Fruit fly (Drosophila melanogaster) whole organism, embryonic: ENCODE measurements around the gene Mrp5.
A peak's percentile ranks its signal among the peaks of the same experiment; 100 is the strongest.

Source experiments
- Ada2b ChIP-seq: fragments of 200-800 bp; sonication (Bioruptor generic); IDR thresholded peaks from 2 replicates; pipeline ENCODE4 v1.3.6; 2022; ENCODE audit warnings: missing biosample characterization, missing genetic modification characterization
- Asciz ChIP-seq: fragments of 200-800 bp; sonication (Bioruptor generic); optimal IDR thresholded peaks from 2 replicates; lab custom pipeline; 2017; ENCODE audit warnings: missing biosample characterization, mild to moderate bottlenecking, missing genetic modification characterization, missing genetic modification reagents
- Atf3 ChIP-seq: fragments of 200-800 bp; sonication (Bioruptor generic); optimal IDR thresholded peaks from 3 replicates; lab custom pipeline; 2016; ENCODE audit warnings: missing biosample characterization, missing genetic modification characterization
- CG10431 ChIP-seq: fragments of 200-800 bp; sonication (Bioruptor generic); optimal IDR thresholded peaks from 3 replicates; lab custom pipeline; 2018; ENCODE audit warnings: missing biosample characterization, mild to moderate bottlenecking, missing genetic modification characterization
- CG10959 ChIP-seq: fragments of 200-800 bp; sonication (Bioruptor generic); IDR thresholded peaks from 2 replicates; pipeline ENCODE4 v1.3.6; 2022; ENCODE audit warnings: missing biosample characterization, missing genetic modification characterization
- CG11093 ChIP-seq: fragments of 200-800 bp; sonication (Bioruptor generic); IDR thresholded peaks from 3 replicates; pipeline ENCODE4 v1.3.6; 2022; ENCODE audit warnings: missing biosample characterization, missing genetic modification characterization
- CG12071 ChIP-seq: fragments of 200-800 bp; sonication (Bioruptor generic); optimal IDR thresholded peaks from 3 replicates; lab custom pipeline; 2018; ENCODE audit warnings: missing biosample characterization, mild to moderate bottlenecking, missing genetic modification characterization
- CG13624 ChIP-seq: fragments of 200-800 bp; sonication (Bioruptor generic); optimal IDR thresholded peaks from 2 replicates; lab custom pipeline; 2016; ENCODE audit warnings: missing biosample characterization, missing genetic modification characterization
- CG17186 ChIP-seq: fragments of 200-800 bp; sonication (Bioruptor generic); optimal IDR thresholded peaks from 3 replicates; lab custom pipeline; 2017; ENCODE audit warnings: missing biosample characterization, missing genetic modification reagents, missing genetic modification characterization
- CG1792 ChIP-seq: fragments of 200-800 bp; sonication (Bioruptor generic); optimal IDR thresholded peaks from 2 replicates; lab custom pipeline; 2016; ENCODE audit warnings: missing biosample characterization, missing genetic modification characterization
- CG2678 ChIP-seq: fragments of 200-800 bp; sonication (Bioruptor generic); optimal IDR thresholded peaks from 3 replicates; lab custom pipeline; 2019; ENCODE audit warnings: missing biosample characterization, mild to moderate bottlenecking, missing genetic modification characterization, moderate library complexity
- CG30403 ChIP-seq: fragments of 200-800 bp; sonication (Bioruptor generic); optimal IDR thresholded peaks from 3 replicates; lab custom pipeline; 2016; ENCODE audit warnings: missing biosample characterization, missing genetic modification characterization
- CG31365 ChIP-seq: fragments of 200-800 bp; sonication (Bioruptor generic); optimal IDR thresholded peaks from 2 replicates; lab custom pipeline; 2018; ENCODE audit warnings: missing biosample characterization, mild to moderate bottlenecking, missing genetic modification characterization
- CG32767 ChIP-seq: fragments of 200-800 bp; sonication (Bioruptor generic); IDR thresholded peaks from 2 replicates; pipeline ENCODE4 v1.3.6; 2022; ENCODE audit warnings: missing biosample characterization, missing genetic modification characterization
- CG43689 ChIP-seq: fragments of 200-800 bp; sonication (Bioruptor generic); IDR thresholded peaks from 2 replicates; pipeline ENCODE4 v1.3.6; 2022; ENCODE audit warnings: missing biosample characterization, missing genetic modification characterization
- CG7839 ChIP-seq: fragments of 200-800 bp; sonication (Bioruptor generic); optimal IDR thresholded peaks from 3 replicates; lab custom pipeline; 2018; ENCODE audit warnings: missing biosample characterization, mild to moderate bottlenecking, missing genetic modification characterization, moderate library complexity
- CG7928 ChIP-seq: fragments of 200-800 bp; sonication (Bioruptor generic); optimal IDR thresholded peaks from 2 replicates; lab custom pipeline; 2017; ENCODE audit warnings: missing biosample characterization, mild to moderate bottlenecking, missing genetic modification characterization
- CG9727 ChIP-seq: fragments of 200-800 bp; sonication (Bioruptor generic); optimal IDR thresholded peaks from 3 replicates; lab custom pipeline; 2017; ENCODE audit warnings: missing biosample characterization, mild to moderate bottlenecking, missing genetic modification characterization
- Ets65A ChIP-seq: fragments of 200-800 bp; sonication (Bioruptor generic); peaks from one replicate; lab custom pipeline; 2016; ENCODE audit warnings: missing biosample characterization, missing genetic modification characterization
- H15 ChIP-seq: fragments of 200-800 bp; sonication (Bioruptor generic); IDR thresholded peaks from 3 replicates; pipeline ENCODE4 v1.3.6; 2022; ENCODE audit warnings: missing biosample characterization, missing genetic modification characterization
- HLH4C ChIP-seq: fragments of 200-800 bp; sonication (Bioruptor generic); IDR thresholded peaks from 3 replicates; pipeline ENCODE4 v1.3.6; 2022; ENCODE audit warnings: missing biosample characterization, missing genetic modification characterization; ENCODE audit not compliant: partially characterized antibody
- MESR4 ChIP-seq: fragments of 200-800 bp; sonication (Bioruptor generic); optimal IDR thresholded peaks from 2 replicates; lab custom pipeline; 2018; ENCODE audit warnings: missing biosample characterization, mild to moderate bottlenecking, missing genetic modification characterization, moderate library complexity
- NFAT ChIP-seq: fragments of 200-800 bp; sonication (Bioruptor generic); IDR thresholded peaks from 2 replicates; pipeline ENCODE4 v1.3.6; 2022; ENCODE audit warnings: missing biosample characterization, missing genetic modification characterization
- Optix ChIP-seq: fragments of 200-800 bp; sonication (Bioruptor generic); IDR thresholded peaks from 3 replicates; pipeline ENCODE4 v1.3.6; 2022; ENCODE audit warnings: missing biosample characterization, missing genetic modification characterization
- Ptx1 ChIP-seq: fragments of 200-800 bp; sonication (Bioruptor generic); IDR thresholded peaks from 2 replicates; pipeline ENCODE4 v1.3.6; 2022; ENCODE audit warnings: missing biosample characterization, missing genetic modification characterization
- Rx ChIP-seq: fragments of 200-800 bp; sonication (Bioruptor generic); IDR thresholded peaks from 2 replicates; pipeline ENCODE4 v1.3.6; 2022; ENCODE audit warnings: missing biosample characterization, missing genetic modification characterization
- Sox100B ChIP-seq: fragments of 200-800 bp; sonication (Bioruptor generic); optimal IDR thresholded peaks from 3 replicates; lab custom pipeline; 2018; ENCODE audit warnings: missing biosample characterization, mild to moderate bottlenecking, missing genetic modification characterization
- Sry-β ChIP-seq: fragments of 200-800 bp; sonication (Bioruptor generic); optimal IDR thresholded peaks from 2 replicates; lab custom pipeline; 2018; ENCODE audit warnings: missing biosample characterization, mild to moderate bottlenecking, missing genetic modification characterization, moderate library complexity
- Ssrp ChIP-seq: fragments of 200-800 bp; sonication (Bioruptor generic); optimal IDR thresholded peaks from 2 replicates; lab custom pipeline; 2018; ENCODE audit warnings: missing biosample characterization, mild to moderate bottlenecking, missing genetic modification characterization, moderate library complexity
- Taf1 ChIP-seq: fragments of 200-800 bp; sonication (Bioruptor generic); IDR thresholded peaks from 2 replicates; pipeline ENCODE4 v1.3.6; 2022; ENCODE audit warnings: missing biosample characterization, missing genetic modification characterization
- YL-1 ChIP-seq: fragments of 200-800 bp; sonication (Bioruptor generic); optimal IDR thresholded peaks from 3 replicates; lab custom pipeline; 2017; ENCODE audit warnings: missing biosample characterization, mild to moderate bottlenecking, missing genetic modification characterization
- ase ChIP-seq: fragments of 200-800 bp; sonication (Bioruptor generic); IDR thresholded peaks from 3 replicates; pipeline ENCODE4 v1.3.6; 2022; ENCODE audit warnings: missing biosample characterization, missing genetic modification characterization
- ash1 ChIP-seq: fragments of 200-800 bp; sonication (Bioruptor generic); optimal IDR thresholded peaks from 2 replicates; lab custom pipeline; 2018; ENCODE audit warnings: missing biosample characterization, mild to moderate bottlenecking, missing genetic modification characterization
- az2 ChIP-seq: fragments of 200-800 bp; sonication (Bioruptor generic); optimal IDR thresholded peaks from 3 replicates; lab custom pipeline; 2016; ENCODE audit warnings: missing biosample characterization, missing genetic modification characterization
- bcd ChIP-seq: fragments of 200-800 bp; sonication (Bioruptor generic); optimal IDR thresholded peaks from 2 replicates; lab custom pipeline; 2017; ENCODE audit warnings: missing biosample characterization, mild to moderate bottlenecking, missing genetic modification characterization
- en ChIP-seq: fragments of 200-800 bp; sonication (Bioruptor generic); optimal IDR thresholded peaks from 2 replicates; lab custom pipeline; 2016; ENCODE audit warnings: missing biosample characterization, missing genetic modification characterization
- eyg ChIP-seq: fragments of 200-800 bp; sonication (Bioruptor generic); optimal IDR thresholded peaks from 3 replicates; lab custom pipeline; 2016; ENCODE audit warnings: missing biosample characterization, missing genetic modification characterization
- hb ChIP-seq: fragments of 200-800 bp; sonication (Bioruptor generic); IDR thresholded peaks from 3 replicates; pipeline ENCODE4 v1.3.6; 2022; ENCODE audit warnings: missing biosample characterization, missing genetic modification characterization; ENCODE audit not compliant: partially characterized antibody
- otp ChIP-seq: fragments of 200-800 bp; sonication (Bioruptor generic); IDR thresholded peaks from 3 replicates; pipeline ENCODE4, ENCODE4 v1.3.6; 2022; ENCODE audit warnings: missing biosample characterization, missing genetic modification characterization
- pfk ChIP-seq: fragments of 200-800 bp; sonication (Bioruptor generic); optimal IDR thresholded peaks from 2 replicates; lab custom pipeline; 2018; ENCODE audit warnings: missing biosample characterization, mild to moderate bottlenecking, missing genetic modification characterization, moderate library complexity
- pho ChIP-seq: fragments of 200-800 bp; sonication (Bioruptor generic); optimal IDR thresholded peaks from 2 replicates; lab custom pipeline; 2016; ENCODE audit warnings: missing biosample characterization, missing genetic modification characterization
- sens-2 ChIP-seq: fragments of 200-800 bp; sonication (Bioruptor generic); IDR thresholded peaks from 2 replicates; pipeline ENCODE4 v1.3.6; 2022; ENCODE audit warnings: missing biosample characterization, missing genetic modification characterization
- seq ChIP-seq: fragments of 200-800 bp; sonication (Bioruptor generic); IDR thresholded peaks from 2 replicates; pipeline ENCODE4 v1.3.6; 2022; ENCODE audit warnings: missing biosample characterization, missing genetic modification characterization
- slbo ChIP-seq: fragments of 200-800 bp; sonication (Bioruptor generic); IDR thresholded peaks from 2 replicates; pipeline ENCODE4 v1.3.6; 2022; ENCODE audit warnings: missing biosample characterization, missing genetic modification characterization
- slp2 ChIP-seq: fragments of 200-800 bp; sonication (Bioruptor generic); optimal IDR thresholded peaks from 2 replicates; lab custom pipeline; 2016; ENCODE audit warnings: missing biosample characterization, missing genetic modification characterization
- sna ChIP-seq: fragments of 200-800 bp; sonication (Bioruptor generic); IDR thresholded peaks from 2 replicates; pipeline ENCODE4 v1.3.6; 2022; ENCODE audit warnings: missing biosample characterization, missing genetic modification characterization; ENCODE audit not compliant: partially characterized antibody
- stwl ChIP-seq: fragments of 200-800 bp; sonication (Bioruptor generic); optimal IDR thresholded peaks from 3 replicates; lab custom pipeline; 2018; ENCODE audit warnings: missing biosample characterization, mild to moderate bottlenecking, missing genetic modification characterization, moderate library complexity
- tll ChIP-seq, 2 experiments: fragments of 200-800 bp in 1 of 2; fragments of >200 bp in 1 of 2; sonication (Bioruptor generic) in 1 of 2; optimal IDR thresholded peaks; 2 replicates each; lab custom pipeline; 2017 to 2019; ENCODE audit warnings: missing biosample characterization in 2 of 2, missing genetic modification characterization in 2 of 2, mild to moderate bottlenecking in 1 of 2, moderate library complexity in 1 of 2
- zf30C ChIP-seq: fragments of 200-800 bp; sonication (Bioruptor generic); optimal IDR thresholded peaks from 3 replicates; lab custom pipeline; 2018; ENCODE audit warnings: missing biosample characterization, mild to moderate bottlenecking, missing genetic modification characterization

The Mrp5 gene

DNA sequence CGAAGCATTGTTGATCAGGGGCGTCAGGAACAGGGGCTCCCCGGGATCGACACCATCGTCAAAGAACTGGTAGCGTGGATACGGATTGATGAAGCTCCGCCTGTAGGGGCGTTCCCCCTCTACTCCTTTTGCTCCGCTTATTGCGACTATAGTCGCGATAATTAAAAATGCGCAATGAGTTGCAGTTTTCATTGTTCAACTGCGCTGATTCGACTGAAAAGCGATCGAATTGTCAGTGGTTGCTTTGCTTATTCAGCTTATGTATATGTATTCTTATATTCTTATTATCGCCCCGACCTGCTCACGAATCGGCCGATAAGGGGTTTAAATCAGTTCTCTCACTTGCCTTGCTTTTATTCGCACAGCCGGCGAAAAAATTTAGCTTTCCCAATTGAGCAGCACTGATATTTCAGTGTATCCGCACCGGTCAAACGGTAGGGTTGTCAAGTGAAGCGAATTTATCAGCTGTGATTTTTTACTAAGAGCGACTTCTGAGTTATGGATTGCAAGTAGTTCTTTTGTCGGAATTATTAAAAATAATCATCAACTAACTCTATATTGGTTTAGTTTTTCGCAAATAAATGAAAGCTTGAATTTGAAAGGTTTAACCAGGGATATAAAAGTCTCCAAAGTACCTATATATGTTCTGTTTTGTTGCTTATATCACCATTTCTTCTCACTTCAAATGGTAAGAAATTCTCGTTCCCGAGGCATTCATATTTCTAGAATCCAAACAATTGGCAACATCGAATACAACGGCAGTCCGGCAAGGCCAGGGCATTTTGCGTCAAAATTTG, 11.3 kb downstream of the Mrp5 start, which contains the start of the genes CG4572 and CG4686 (continued):
- TF ChIP-seq H15 (GFP tag; lab: Robert Waterston, UW) (peak; percentile 76), CG12071 (GFP tag; lab: Kevin White, UChicago) (peak; percentile 51), hb (GFP tag; lab: Robert Waterston, UW) (no peak), Sry-β (GFP tag; lab: Kevin White, UChicago) (peak; percentile 84), sna (GFP tag; lab: Robert Waterston, UW) (no peak), CG7839 (tag; lab: Kevin White, UChicago) (peak; percentile 69), slp2 (GFP tag; lab: Kevin White, UChicago) (peak; percentile 58), CG7928 (peak; percentile 32), Ssrp (peak; percentile 65), Atf3 (peak; percentile 55), CG1792 (peak; percentile 36), Rx (GFP tag; lab: Robert Waterston, UW) (peak; percentile 48; the same call in 1 of the 2 replicates), eyg (no peak), az2 (GFP tag; lab: Kevin White, UChicago) (peak; percentile 64), CG17186 (GFP tag; lab: Kevin White, UChicago) (peak; percentile 39), MESR4 (no peak), CG10431 (GFP tag; lab: Kevin White, UChicago) (peak; percentile 34), YL-1 (GFP tag; lab: Kevin White, UChicago) (peak; percentile 60), Sox100B (GFP tag; lab: Kevin White, UChicago) (no peak), tll (GFP tag; optimal IDR thresholded peaks at IDR 0.05; lab: Kevin White, UChicago) (peak in 1 of 2 experiments; percentile 13), sens-2 (GFP tag; lab: Robert Waterston, UW) (peak; percentile 33; the same call in 1 of the 2 replicates), Taf1 (GFP tag; lab: Robert Waterston, UW) (peak; percentile 6; the same call in 1 of the 2 replicates), CG31365 (tag; lab: Kevin White, UChicago) (no peak), seq (GFP tag; lab: Robert Waterston, UW) (0 out of 2 replicates have a peak, but pooled peaks have one; percentile 37), zf30C (GFP tag; lab: Kevin White, UChicago) (peak; percentile 87), CG9727 (GFP tag; lab: Kevin White, UChicago) (peak; percentile 63), NFAT (peak; percentile 37), ase (GFP tag; lab: Robert Waterston, UW) (peak; percentile 65), CG30403 (GFP tag; lab: Kevin White, UChicago) (peak; percentile 86), Asciz (GFP tag; lab: Kevin White, UChicago) (peak; percentile 56), bcd (GFP tag; lab: Kevin White, UChicago) (peak; percentile 59), Ada2b (GFP tag; lab: Robert Waterston, UW) (peak; percentile 68), Ets65A (peak; percentile 99), en (peak; percentile 44), Ptx1 (GFP tag; lab: Robert Waterston, UW) (peak; percentile 91), CG13624 (GFP tag; lab: Kevin White, UChicago) (peak; percentile 96), CG43689 (GFP tag; lab: Robert Waterston, UW) (peak; percentile 16; the same call in 1 of the 2 replicates), Optix (GFP tag; lab: Robert Waterston, UW) (no peak), CG10959 (GFP tag; lab: Robert Waterston, UW) (no peak), stwl (tag; lab: Kevin White, UChicago) (peak; percentile 66), pho (GFP tag; lab: Kevin White, UChicago) (peak; percentile 90), slbo (GFP tag; lab: Robert Waterston, UW) (peak; percentile 75), otp (no peak), pfk (no peak), CG2678 (tag; lab: Kevin White, UChicago) (peak; percentile 82), CG11093 (peak; percentile 61; the same call in 1 of the 3 replicates), ash1 (no peak), HLH4C (GFP tag; lab: Robert Waterston, UW) (no peak), CG32767 (GFP tag; lab: Robert Waterston, UW) (no peak)
